Worm (Caenorhabditis elegans) whole organism, early embryonic: ENCODE measurements around the gene C33D3.4.

Experiments
- B0310.2 ChIP-seq: sonication (generic microtip); optimal IDR thresholded peaks from 2 replicates; lab custom pipeline; 2016; ENCODE audit warnings: mild to moderate bottlenecking, missing genetic modification characterization, missing compliant biosample characterization
- F13C5.2 ChIP-seq: sonication (generic microtip); optimal IDR thresholded peaks from 2 replicates; lab custom pipeline; 2017; ENCODE audit warnings: mild to moderate bottlenecking, missing genetic modification characterization, inconsistent platforms, missing compliant biosample characterization
- aly-1 ChIP-seq: sonication (generic microtip); optimal IDR thresholded peaks from 2 replicates; lab custom pipeline; 2016; ENCODE audit warnings: missing genetic modification characterization, missing compliant biosample characterization
- ama-1 ChIP-seq: fragments of 150-350 bp; optimal IDR thresholded peaks from 2 replicates; lab custom pipeline; 2014
- ceh-13 ChIP-seq: fragments of 200-800 bp; sonication (Bioruptor generic); optimal IDR thresholded peaks from 2 replicates; lab custom pipeline; 2018; ENCODE audit warnings: mild to moderate bottlenecking, missing genetic modification characterization, missing compliant biosample characterization
- ceh-36 ChIP-seq: sonication (generic microtip); optimal IDR thresholded peaks from 2 replicates; lab custom pipeline; 2016; ENCODE audit warnings: missing genetic modification characterization, inconsistent platforms, missing compliant biosample characterization
- ets-7 ChIP-seq: sonication (generic microtip); optimal IDR thresholded peaks from 2 replicates; lab custom pipeline; 2016; ENCODE audit warnings: missing genotype, missing genetic modification characterization, missing compliant biosample characterization
- flt-1 ChIP-seq: fragments of 200-800 bp; sonication (Bioruptor generic); IDR thresholded peaks from 2 replicates; pipeline ENCODE4 v1.3.6; 2022; ENCODE audit warnings: missing genetic modification characterization, missing compliant biosample characterization
- hmbx-1 ChIP-seq: sonication (generic microtip); optimal IDR thresholded peaks from 2 replicates; lab custom pipeline; 2016; ENCODE audit warnings: mild to moderate bottlenecking, missing genetic modification characterization, missing compliant biosample characterization
- hmg-4 ChIP-seq: fragments of 200-800 bp; sonication (Bioruptor generic); optimal IDR thresholded peaks from 2 replicates; lab custom pipeline; 2018; ENCODE audit warnings: mild to moderate bottlenecking, missing genetic modification characterization, missing compliant biosample characterization
- hnd-1 ChIP-seq: sonication (generic microtip); optimal IDR thresholded peaks from 2 replicates; lab custom pipeline; 2016; ENCODE audit warnings: missing genetic modification characterization, missing compliant biosample characterization
- pes-1 ChIP-seq: fragments of 200-800 bp; sonication (Bioruptor generic); IDR thresholded peaks from 2 replicates; pipeline ENCODE4 v1.3.6; 2022; ENCODE audit warnings: missing genetic modification reagents, missing genetic modification characterization, missing compliant biosample characterization
- scrt-1 ChIP-seq: fragments of 200-800 bp; sonication (Bioruptor generic); IDR thresholded peaks from 2 replicates; pipeline ENCODE4 v1.3.6; 2022; ENCODE audit warnings: missing genetic modification characterization, missing compliant biosample characterization
- sea-1 ChIP-seq: fragments of 200-800 bp; sonication (Bioruptor generic); conservative IDR thresholded peaks from 2 replicates; pipeline ENCODE4 v1.3.6; 2022; ENCODE audit warnings: missing genetic modification characterization, missing compliant biosample characterization
- tbx-11 ChIP-seq: fragments of 200-800 bp; sonication (Bioruptor generic); IDR thresholded peaks from 2 replicates; pipeline ENCODE4 v1.3.6; 2022; ENCODE audit warnings: missing genetic modification characterization, missing compliant biosample characterization
- tbx-37 ChIP-seq: fragments of 200-800 bp; sonication (Bioruptor generic); conservative IDR thresholded peaks from 2 replicates; pipeline ENCODE4 v1.3.6; 2022; ENCODE audit warnings: missing genetic modification reagents, missing genetic modification characterization, missing compliant biosample characterization
- tra-4 ChIP-seq: sonication (generic microtip); optimal IDR thresholded peaks from 2 replicates; lab custom pipeline; 2017; ENCODE audit warnings: missing genetic modification characterization, missing compliant biosample characterization

Gene C33D3.4

ce11 chrX:10474998-10475577 lies 13.8 kb upstream of the C33D3.4 start, which contains the start of gene elt-4:
elt-4 (plus strand) TSS chrX:10475527.
- TF ChIP-seq pes-1 (GFP tag; lab: Robert Waterston, UW) (no peak), F13C5.2 (tag; lab: Kevin White, UChicago) (no peak), tra-4 (tag; lab: Kevin White, UChicago) (no peak), ceh-36 (no peak), scrt-1 (no peak), hnd-1 (tag; lab: Kevin White, UChicago) (no peak), tbx-37 (GFP tag; lab: Robert Waterston, UW) (no peak), ets-7 (tag; lab: Kevin White, UChicago) (no peak)

- TF ChIP-seq ceh-36: no peak
- no peak for TF ChIP-seq F13C5.2 (tag; lab: Kevin White, UChicago)
- no peak for TF ChIP-seq sea-1 (GFP tag; lab: Robert Waterston, UW)
- no peak for TF ChIP-seq B0310.2 (tag; lab: Kevin White, UChicago)
- TF ChIP-seq ceh-13 (GFP tag; lab: Kevin White, UChicago): no peak
- TF ChIP-seq tbx-11: no peak
- TF ChIP-seq hnd-1 (tag; lab: Kevin White, UChicago): no peak
- TF ChIP-seq ama-1 (lab: Kevin White, UChicago): no peak
- no peak for TF ChIP-seq aly-1 (tag; lab: Kevin White, UChicago)
- TF ChIP-seq hmbx-1: no peak
These were observed 12.3 kb upstream of the C33D3.4 start, which contains the start of gene C39B10.7 for ce11 chrX:10476573-10476972. C39B10.7 (plus strand) TSS chrX:10476873.

- TF ChIP-seq hmbx-1 (no peak), hmg-4 (no peak), ceh-36 (no peak), ceh-13 (GFP tag; lab: Kevin White, UChicago) (no peak)
These were observed 11.5 kb upstream of the C33D3.4 start for ce11 chrX:10477172-10477985.

ce11 chrX:10479108-10479738 lies 9.6 kb upstream of the C33D3.4 start:
- TF ChIP-seq hnd-1 (tag; lab: Kevin White, UChicago): no peak
- TF ChIP-seq ceh-13 (GFP tag; lab: Kevin White, UChicago): no peak
- TF ChIP-seq tra-4 (tag; lab: Kevin White, UChicago): no peak
- no peak for TF ChIP-seq ama-1 (lab: Kevin White, UChicago)
- no peak for TF ChIP-seq ceh-36
- no peak for TF ChIP-seq sea-1 (GFP tag; lab: Robert Waterston, UW)
- no peak for TF ChIP-seq hmg-4
- no peak for TF ChIP-seq ets-7 (tag; lab: Kevin White, UChicago)
- no peak for TF ChIP-seq hmbx-1
- no peak for TF ChIP-seq pes-1 (GFP tag; lab: Robert Waterston, UW)
- no peak for TF ChIP-seq B0310.2 (tag; lab: Kevin White, UChicago)

- TF ChIP-seq tra-4 (tag; lab: Kevin White, UChicago): no peak
- no peak for TF ChIP-seq pes-1 (GFP tag; lab: Robert Waterston, UW)
- no peak for TF ChIP-seq tbx-37 (GFP tag; lab: Robert Waterston, UW)
- no peak for TF ChIP-seq ets-7 (tag; lab: Kevin White, UChicago)
- TF ChIP-seq hmbx-1: no peak
- TF ChIP-seq B0310.2 (tag; lab: Kevin White, UChicago): no peak
- TF ChIP-seq tbx-11: no peak
- TF ChIP-seq hnd-1 (tag; lab: Kevin White, UChicago): no peak
- TF ChIP-seq sea-1 (GFP tag; lab: Robert Waterston, UW): no peak
- TF ChIP-seq ceh-13 (GFP tag; lab: Kevin White, UChicago): no peak
- TF ChIP-seq scrt-1: no peak
These were observed 8.1 kb upstream of the C33D3.4 start, which contains the start of gene elt-2 for ce11 chrX:10480563-10481290. elt-2 (plus strand) TSS chrX:10481240.

- TF ChIP-seq hmbx-1 (no peak), scrt-1 (no peak), F13C5.2 (tag; lab: Kevin White, UChicago) (no peak), aly-1 (tag; lab: Kevin White, UChicago) (no peak), ets-7 (tag; lab: Kevin White, UChicago) (no peak), hnd-1 (tag; lab: Kevin White, UChicago) (no peak), pes-1 (GFP tag; lab: Robert Waterston, UW) (no peak), tra-4 (tag; lab: Kevin White, UChicago) (no peak), B0310.2 (tag; lab: Kevin White, UChicago) (no peak), sea-1 (GFP tag; lab: Robert Waterston, UW) (no peak), hmg-4 (no peak), ama-1 (lab: Kevin White, UChicago) (no peak), ceh-13 (GFP tag; lab: Kevin White, UChicago) (no peak), flt-1 (GFP tag; lab: Robert Waterston, UW) (no peak), tbx-11 (no peak)
These were observed 6.6 kb upstream of the C33D3.4 start for ce11 chrX:10482272-10482671.
